Worm (Caenorhabditis elegans): Measurements from ENCODE around the gene srh-234.

- TF ChIP-seq ztf-29 (GFP tag; IDR thresholded peaks at IDR 0.05) (no peak), flt-1 (GFP tag; IDR thresholded peaks at IDR 0.05) (no peak), med-1 (GFP tag; optimal IDR thresholded peaks at IDR 0.05; ENCODE audit: insufficient read depth) (no peak), cog-1 (tag; optimal IDR thresholded peaks at IDR 0.05) (no peak), klf-2 (GFP tag; conservative IDR thresholded peaks at IDR 0.05) (no peak), ztf-23 (GFP tag; IDR thresholded peaks at IDR 0.05) (no peak), tab-1 (GFP tag; IDR thresholded peaks at IDR 0.05) (no peak)
Measured at ce11 chrV:7696842-7697241, 45.2 kb upstream of the srh-234 start, which contains the start of gene ZK105.3.

All from whole organism, midembryonic.